Worm (Caenorhabditis elegans) whole organism, late embryonic: Measurements from ENCODE around the gene srd-46.

Experiments
- C08G9.2 ChIP-seq: sonication (generic microtip); optimal IDR thresholded peaks from 2 replicates; lab custom pipeline; 2016; ENCODE audit warnings: mild to moderate bottlenecking, missing genetic modification characterization, moderate library complexity, missing compliant biosample characterization
- C38D4.7 ChIP-seq: fragments of 200-800 bp; sonication (Bioruptor generic); optimal IDR thresholded peaks from 2 replicates; lab custom pipeline; 2018; ENCODE audit warnings: mild to moderate bottlenecking, missing genetic modification characterization, moderate library complexity, missing compliant biosample characterization
- F13H6.1 ChIP-seq: sonication (generic microtip); optimal IDR thresholded peaks from 2 replicates; lab custom pipeline; 2016; ENCODE audit warnings: missing genetic modification characterization, missing compliant biosample characterization
- K02D7.2 ChIP-seq: sonication (generic microtip); optimal IDR thresholded peaks from 2 replicates; lab custom pipeline; 2017; ENCODE audit warnings: mild to moderate bottlenecking, missing genetic modification characterization, missing compliant biosample characterization
- Y22D7AL.16 ChIP-seq: sonication (generic microtip); optimal IDR thresholded peaks from 2 replicates; lab custom pipeline; 2016; ENCODE audit warnings: missing genetic modification characterization, missing compliant biosample characterization
- ama-1 ChIP-seq: fragments of 150-350 bp; optimal IDR thresholded peaks from 2 replicates; lab custom pipeline; 2014
- ceh-14 ChIP-seq: sonication (generic microtip); optimal IDR thresholded peaks from 2 replicates; lab custom pipeline; 2016; ENCODE audit warnings: missing genotype, missing genetic modification characterization, missing compliant biosample characterization
- ceh-19 ChIP-seq: fragments of 200-800 bp; sonication (Bioruptor generic); optimal IDR thresholded peaks from 2 replicates; lab custom pipeline; 2018; ENCODE audit warnings: mild to moderate bottlenecking, missing genetic modification characterization, missing compliant biosample characterization
- ceh-2 ChIP-seq: sonication (generic microtip); optimal IDR thresholded peaks from 2 replicates; lab custom pipeline; 2016; ENCODE audit warnings: missing genotype, missing genetic modification characterization, missing compliant biosample characterization
- ceh-22 ChIP-seq: sonication (generic microtip); optimal IDR thresholded peaks from 2 replicates; lab custom pipeline; 2017; ENCODE audit warnings: missing biosample characterization, missing genetic modification characterization
- ceh-24 ChIP-seq: sonication (generic microtip); optimal IDR thresholded peaks from 2 replicates; lab custom pipeline; 2016; ENCODE audit warnings: mild to moderate bottlenecking, missing genetic modification characterization, missing compliant biosample characterization
- ceh-31 ChIP-seq: sonication (generic microtip); optimal IDR thresholded peaks from 2 replicates; lab custom pipeline; 2016; ENCODE audit warnings: missing genetic modification characterization, missing compliant biosample characterization
- ceh-34 ChIP-seq: sonication (generic microtip); optimal IDR thresholded peaks from 2 replicates; lab custom pipeline; 2016; ENCODE audit warnings: mild to moderate bottlenecking, missing genetic modification characterization, missing compliant biosample characterization
- che-1 ChIP-seq: sonication (generic microtip); optimal IDR thresholded peaks from 2 replicates; lab custom pipeline; 2016; ENCODE audit warnings: mild to moderate bottlenecking, missing genetic modification characterization, missing compliant biosample characterization
- dmd-4 ChIP-seq: sonication (generic microtip); optimal IDR thresholded peaks from 2 replicates; lab custom pipeline; 2016; ENCODE audit warnings: borderline replicate concordance, missing genetic modification characterization, missing compliant biosample characterization
- dve-1 ChIP-seq: sonication (generic microtip); optimal IDR thresholded peaks from 2 replicates; lab custom pipeline; 2017; ENCODE audit warnings: antibody characterized with exemption, mild to moderate bottlenecking, missing genetic modification characterization, missing compliant biosample characterization
- elt-2 ChIP-seq: sonication (generic microtip); optimal IDR thresholded peaks from 2 replicates; lab custom pipeline; 2016; ENCODE audit warnings: missing genetic modification reagents, missing genetic modification characterization, missing compliant biosample characterization
- ets-4 ChIP-seq: sonication (generic microtip); optimal IDR thresholded peaks from 2 replicates; lab custom pipeline; 2016; ENCODE audit warnings: missing genetic modification characterization, missing compliant biosample characterization
- hlh-30 ChIP-seq: sonication (generic microtip); optimal IDR thresholded peaks from 2 replicates; lab custom pipeline; 2017; ENCODE audit warnings: antibody characterized with exemption, missing genetic modification characterization, missing compliant biosample characterization; ENCODE audit not compliant: insufficient read depth
- lim-6 ChIP-seq: sonication (generic microtip); optimal IDR thresholded peaks from 2 replicates; lab custom pipeline; 2016; ENCODE audit warnings: missing genetic modification characterization, missing compliant biosample characterization
- nhr-232 ChIP-seq: sonication (generic microtip); optimal IDR thresholded peaks from 2 replicates; lab custom pipeline; 2016; ENCODE audit warnings: missing genetic modification characterization, missing compliant biosample characterization
- npax-4 ChIP-seq: sonication (generic microtip); optimal IDR thresholded peaks from 2 replicates; lab custom pipeline; 2016; ENCODE audit warnings: missing genetic modification characterization, missing compliant biosample characterization
- pag-3 ChIP-seq: sonication (generic microtip); optimal IDR thresholded peaks from 2 replicates; lab custom pipeline; 2016; ENCODE audit warnings: missing compliant biosample characterization, missing genetic modification characterization, borderline replicate concordance
- pat-9 ChIP-seq: fragments of 200-800 bp; sonication (Bioruptor generic); optimal IDR thresholded peaks from 2 replicates; lab custom pipeline; 2018; ENCODE audit warnings: mild to moderate bottlenecking, missing genetic modification characterization, moderate library complexity, missing compliant biosample characterization
- pax-1 ChIP-seq: fragments of 150-350 bp; optimal IDR thresholded peaks from 2 replicates; lab custom pipeline; 2014; ENCODE audit warnings: missing biosample characterization, missing genetic modification characterization
- pqm-1 ChIP-seq: sonication (generic microtip); optimal IDR thresholded peaks from 2 replicates; lab custom pipeline; 2016; ENCODE audit warnings: missing genetic modification characterization, missing compliant biosample characterization
- sdc-2 ChIP-seq: sonication (generic microtip); optimal IDR thresholded peaks from 2 replicates; lab custom pipeline; 2016; ENCODE audit warnings: missing genotype, missing genetic modification characterization, missing compliant biosample characterization
- tbx-2 ChIP-seq: sonication (generic microtip); optimal IDR thresholded peaks from 2 replicates; lab custom pipeline; 2016; ENCODE audit warnings: missing genetic modification characterization, missing compliant biosample characterization
- tbx-7 ChIP-seq: sonication (generic microtip); optimal IDR thresholded peaks from 2 replicates; lab custom pipeline; 2016; ENCODE audit warnings: missing genotype, missing genetic modification characterization, missing compliant biosample characterization
- ttx-3 ChIP-seq: sonication (generic microtip); optimal IDR thresholded peaks from 2 replicates; lab custom pipeline; 2016; ENCODE audit warnings: missing genetic modification reagents, missing genetic modification characterization, missing compliant biosample characterization
- unc-3 ChIP-seq, 2 experiments: fragments of 200-800 bp in 1 of 2; sonication (Bioruptor generic) in 1 of 2; sonication (generic microtip) in 1 of 2; conservative IDR thresholded peaks in 1 of 2; optimal IDR thresholded peaks in 1 of 2; 2 replicates each; pipeline versions ENCODE4 v1.3.6 to Lab custom; 2016 to 2022; ENCODE audit warnings: missing compliant biosample characterization in 2 of 2, missing genetic modification characterization in 2 of 2, missing genetic modification reagents in 1 of 2
- unc-42 ChIP-seq: sonication (generic microtip); optimal IDR thresholded peaks from 2 replicates; lab custom pipeline; 2016; ENCODE audit warnings: missing genotype, missing genetic modification characterization, missing compliant biosample characterization
- unc-86 ChIP-seq: sonication (generic microtip); optimal IDR thresholded peaks from 2 replicates; lab custom pipeline; 2016; ENCODE audit warnings: missing genetic modification characterization, missing compliant biosample characterization
- zip-5 ChIP-seq: sonication (generic microtip); optimal IDR thresholded peaks from 2 replicates; lab custom pipeline; 2016; ENCODE audit warnings: missing genetic modification characterization, missing compliant biosample characterization
- ztf-16 ChIP-seq: sonication (generic microtip); optimal IDR thresholded peaks from 2 replicates; lab custom pipeline; 2017; ENCODE audit warnings: missing genetic modification characterization, missing compliant biosample characterization

The srd-46 gene

ce11 chrX:12348329-12348728 is 16.4 kb downstream of the srd-46 start, which contains the start of gene F42F12.14:
F42F12.14 (plus strand) TSS chrX:12348629.
- TF ChIP-seq F13H6.1 (tag; lab: Kevin White, UChicago) (no peak), nhr-232 (tag; lab: Kevin White, UChicago) (no peak), unc-42 (tag; lab: Kevin White, UChicago) (no peak), ceh-24 (tag; lab: Kevin White, UChicago) (no peak), C08G9.2 (tag; lab: Kevin White, UChicago) (no peak), ceh-14 (tag; lab: Kevin White, UChicago) (no peak)

- no peak for TF ChIP-seq npax-4 (tag; lab: Kevin White, UChicago)
- TF ChIP-seq tbx-7 (tag; lab: Kevin White, UChicago): no peak
- no peak for TF ChIP-seq hlh-30 (tag; lab: Kevin White, UChicago)
- no peak for TF ChIP-seq unc-86 (tag; lab: Kevin White, UChicago)
- no peak for TF ChIP-seq ceh-22 (tag; lab: Kevin White, UChicago)
- no peak for TF ChIP-seq pat-9 (tag; lab: Kevin White, UChicago)
- TF ChIP-seq ceh-14 (tag; lab: Kevin White, UChicago): no peak
- TF ChIP-seq C38D4.7 (GFP tag; lab: Kevin White, UChicago): no peak
- TF ChIP-seq ceh-2 (tag; lab: Kevin White, UChicago): no peak
- no peak for TF ChIP-seq ceh-34 (tag; lab: Kevin White, UChicago)
- TF ChIP-seq ztf-16 (tag; lab: Kevin White, UChicago): no peak
- TF ChIP-seq Y22D7AL.16 (tag; lab: Kevin White, UChicago): no peak
- no peak for TF ChIP-seq tbx-2 (tag; lab: Kevin White, UChicago)
Measured at ce11 chrX:12350207-12350606, 18.3 kb downstream of the srd-46 start, which contains the start of gene F42F12.3. F42F12.3 (plus strand) TSS chrX:12350578.

ce11 chrX:12352872-12353271 is 21.0 kb downstream of the srd-46 start, which contains the start of gene F42F12.4:
F42F12.4 (minus strand) TSS chrX:12352947.
- TF ChIP-seq unc-3 (GFP tag; conservative IDR thresholded peaks at IDR 0.05; lab: Robert Waterston, UW) (no peak), unc-3 (tag; optimal IDR thresholded peaks at IDR 0.05; lab: Kevin White, UChicago) (no peak), pag-3 (no peak), elt-2 (tag; lab: Kevin White, UChicago) (no peak)

- no peak for TF ChIP-seq sdc-2 (tag; lab: Kevin White, UChicago)
- TF ChIP-seq ceh-19 (GFP tag; lab: Kevin White, UChicago): no peak
- no peak for TF ChIP-seq lim-6 (tag; lab: Kevin White, UChicago)
- no peak for TF ChIP-seq pax-1 (tag; lab: Kevin White, UChicago)
- no peak for TF ChIP-seq ttx-3
- TF ChIP-seq ets-4 (tag; lab: Kevin White, UChicago): no peak
- no peak for TF ChIP-seq ceh-14 (tag; lab: Kevin White, UChicago)
- no peak for TF ChIP-seq ceh-31
- no peak for TF ChIP-seq che-1 (tag; lab: Kevin White, UChicago)
- TF ChIP-seq hlh-30 (tag; lab: Kevin White, UChicago): no peak
Measured at ce11 chrX:12356581-12356980, 24.7 kb downstream of the srd-46 start, which contains the start of gene nspc-12. nspc-12 (minus strand) TSS chrX:12356681.

- TF ChIP-seq pqm-1 (no peak), ceh-22 (tag; lab: Kevin White, UChicago) (no peak)
Measured at ce11 chrX:12357127-12357526, 25.2 kb downstream of the srd-46 start, which contains the start of gene nspc-13. nspc-13 (plus strand) TSS chrX:12357427.

ce11 chrX:12358957-12359356 is 27.1 kb downstream of the srd-46 start, which contains the start of gene nspc-14:
nspc-14 (minus strand) TSS chrX:12359057.
- TF ChIP-seq ama-1 (lab: Kevin White, UChicago): no peak
- no peak for TF ChIP-seq C08G9.2 (tag; lab: Kevin White, UChicago)
- TF ChIP-seq K02D7.2: no peak
- TF ChIP-seq pqm-1: no peak
- no peak for TF ChIP-seq ttx-3
- TF ChIP-seq ceh-2 (tag; lab: Kevin White, UChicago): no peak
- no peak for TF ChIP-seq zip-5 (tag; lab: Kevin White, UChicago)
- TF ChIP-seq dmd-4 (tag; lab: Kevin White, UChicago): no peak
- no peak for TF ChIP-seq dve-1 (tag; lab: Kevin White, UChicago)
